Worm (Caenorhabditis elegans) whole organism, young adult: ENCODE data around the gene F31F6.3.

ENCODE experiments used
- C17E4.6 ChIP-seq: fragments of 200-800 bp; sonication (Bioruptor generic); IDR thresholded peaks from 2 replicates; pipeline ENCODE4 v1.3.6; 2022; ENCODE audit warnings: missing genetic modification reagents, missing genetic modification characterization, missing compliant biosample characterization
- D2030.7 ChIP-seq: fragments of 200-800 bp; sonication (Bioruptor generic); IDR thresholded peaks from 2 replicates; pipeline ENCODE4 v1.3.6; 2022; ENCODE audit warnings: missing genetic modification reagents, missing genetic modification characterization, missing compliant biosample characterization
- F52B5.7 ChIP-seq: sonication (generic microtip); optimal IDR thresholded peaks from 2 replicates; lab custom pipeline; 2016; ENCODE audit warnings: mild to moderate bottlenecking, missing genetic modification characterization, missing compliant biosample characterization
- K12H6.12 ChIP-seq: fragments of 200-800 bp; sonication (Bioruptor generic); optimal IDR thresholded peaks from 2 replicates; lab custom pipeline; 2018; ENCODE audit warnings: mild to moderate bottlenecking, missing genetic modification characterization, missing compliant biosample characterization
- Y53F4B.3 ChIP-seq: fragments of 200-800 bp; sonication (Bioruptor generic); IDR thresholded peaks from 2 replicates; pipeline ENCODE4 v1.3.6; 2022; ENCODE audit warnings: missing genetic modification reagents, missing genetic modification characterization, missing compliant biosample characterization
- Y67H2A.10 ChIP-seq: fragments of 200-800 bp; sonication (Bioruptor generic); conservative IDR thresholded peaks from 2 replicates; pipeline ENCODE4 v1.3.6; 2022; ENCODE audit warnings: missing genetic modification reagents, missing genetic modification characterization, missing compliant biosample characterization
- aptf-2 ChIP-seq: fragments of 200-800 bp; sonication (Bioruptor generic); conservative IDR thresholded peaks from 2 replicates; pipeline ENCODE4 v1.3.6; 2022; ENCODE audit warnings: missing genetic modification reagents, missing genetic modification characterization, missing compliant biosample characterization
- atf-7 ChIP-seq: sonication (generic microtip); optimal IDR thresholded peaks from 2 replicates; lab custom pipeline; 2017; ENCODE audit warnings: mild to moderate bottlenecking, missing genetic modification characterization, missing compliant biosample characterization
- attf-3 ChIP-seq: fragments of 200-800 bp; sonication (Bioruptor generic); conservative IDR thresholded peaks from 2 replicates; pipeline ENCODE4 v1.3.6; 2022; ENCODE audit warnings: missing genetic modification reagents, missing genetic modification characterization, missing compliant biosample characterization
- attf-6 ChIP-seq: fragments of 200-800 bp; sonication (Bioruptor generic); IDR thresholded peaks from 2 replicates; pipeline ENCODE4 v1.3.6; 2022; ENCODE audit warnings: missing genetic modification reagents, missing genetic modification characterization, missing compliant biosample characterization
- ceh-100 ChIP-seq: fragments of 200-800 bp; sonication (Bioruptor generic); IDR thresholded peaks from 2 replicates; pipeline ENCODE4 v1.3.6; 2022; ENCODE audit warnings: missing genetic modification reagents, missing genetic modification characterization, missing compliant biosample characterization
- die-1 ChIP-seq: sonication (generic microtip); optimal IDR thresholded peaks from 2 replicates; lab custom pipeline; 2016; ENCODE audit warnings: missing genotype, mild to moderate bottlenecking, missing genetic modification characterization, missing compliant biosample characterization
- dpff-1 ChIP-seq: sonication (generic microtip); optimal IDR thresholded peaks from 2 replicates; lab custom pipeline; 2017; ENCODE audit warnings: mild to moderate bottlenecking, missing genetic modification characterization, missing compliant biosample characterization
- egl-44 ChIP-seq: fragments of 200-800 bp; sonication (Bioruptor generic); IDR thresholded peaks from 2 replicates; pipeline ENCODE4 v1.3.6; 2022; ENCODE audit warnings: missing genetic modification reagents, missing genetic modification characterization, missing compliant biosample characterization
- ekl-4 ChIP-seq: fragments of 200-800 bp; sonication (Bioruptor generic); IDR thresholded peaks from 2 replicates; pipeline ENCODE4 v1.3.6; 2022; ENCODE audit warnings: missing genetic modification reagents, missing genetic modification characterization, missing compliant biosample characterization
- hlh-12 ChIP-seq: sonication (generic microtip); optimal IDR thresholded peaks from 2 replicates; lab custom pipeline; 2016; ENCODE audit warnings: missing genetic modification characterization, missing compliant biosample characterization
- hlh-26 ChIP-seq: fragments of 200-800 bp; sonication (Bioruptor generic); conservative IDR thresholded peaks from 2 replicates; pipeline ENCODE4 v1.3.6; 2022; ENCODE audit warnings: missing genetic modification reagents, missing genetic modification characterization, missing compliant biosample characterization
- hmg-20 ChIP-seq: fragments of 200-800 bp; sonication (Bioruptor generic); IDR thresholded peaks from 2 replicates; pipeline ENCODE4 v1.3.6; 2022; ENCODE audit warnings: missing genetic modification reagents, missing genetic modification characterization, missing compliant biosample characterization
- hrde-1 ChIP-seq: sonication (generic microtip); optimal IDR thresholded peaks from 2 replicates; lab custom pipeline; 2016; ENCODE audit warnings: missing genetic modification characterization, mild to moderate bottlenecking, missing compliant biosample characterization, moderate library complexity, missing genotype, missing genetic modification reagents, borderline replicate concordance
- hsf-1 ChIP-seq: fragments of 200-800 bp; sonication (Bioruptor generic); IDR thresholded peaks from 2 replicates; pipeline ENCODE4 v1.3.6; 2022; ENCODE audit warnings: missing genetic modification reagents, missing genetic modification characterization, missing compliant biosample characterization
- lag-1 ChIP-seq: fragments of 200-800 bp; sonication (Bioruptor generic); IDR thresholded peaks from 2 replicates; pipeline ENCODE4 v1.3.6; 2022; ENCODE audit warnings: missing genetic modification reagents, missing genetic modification characterization, missing compliant biosample characterization
- lin-35 ChIP-seq, 3 experiments: fragments of 150-350 bp in 2 of 3; sonication (generic microtip) in 1 of 3; optimal IDR thresholded peaks; 2 replicates each; lab custom pipeline; 2014 to 2018; ENCODE audit warnings: missing biosample characterization in 3 of 3, missing genetic modification characterization in 3 of 3, missing genetic modification reagents in 3 of 3
- lin-54 ChIP-seq: fragments of 200-800 bp; sonication (Bioruptor generic); optimal IDR thresholded peaks from 2 replicates; lab custom pipeline; 2018; ENCODE audit warnings: mild to moderate bottlenecking, missing genetic modification characterization, missing compliant biosample characterization
- lir-1 ChIP-seq: fragments of 200-800 bp; sonication (Bioruptor generic); conservative IDR thresholded peaks from 2 replicates; pipeline ENCODE4 v1.3.6; 2022; ENCODE audit warnings: missing genetic modification reagents, missing genetic modification characterization, missing compliant biosample characterization
- madf-10 ChIP-seq: sonication (generic microtip); optimal IDR thresholded peaks from 2 replicates; lab custom pipeline; 2016; ENCODE audit warnings: mild to moderate bottlenecking, missing genetic modification characterization, missing compliant biosample characterization
- madf-6 ChIP-seq: fragments of 200-800 bp; sonication (Bioruptor generic); IDR thresholded peaks from 2 replicates; pipeline ENCODE4 v1.3.6; 2022; ENCODE audit warnings: missing genetic modification reagents, missing genetic modification characterization, missing compliant biosample characterization
- mcd-1 ChIP-seq: fragments of 200-800 bp; sonication (Bioruptor generic); IDR thresholded peaks from 2 replicates; pipeline ENCODE4 v1.3.6; 2022; ENCODE audit warnings: missing genetic modification reagents, missing genetic modification characterization, missing compliant biosample characterization
- mes-4 ChIP-seq: sonication (generic microtip); optimal IDR thresholded peaks from 2 replicates; lab custom pipeline; 2016; ENCODE audit warnings: missing genotype, missing genetic modification characterization, missing compliant biosample characterization
- mxl-1 ChIP-seq: sonication (generic microtip); optimal IDR thresholded peaks from 2 replicates; lab custom pipeline; 2016; ENCODE audit warnings: missing genetic modification characterization, missing compliant biosample characterization
- nfya-2 ChIP-seq: fragments of 200-800 bp; sonication (Bioruptor generic); IDR thresholded peaks from 2 replicates; pipeline ENCODE4 v1.3.6; 2022; ENCODE audit warnings: missing genetic modification reagents, missing genetic modification characterization, missing compliant biosample characterization
- nhr-27 ChIP-seq: fragments of 200-800 bp; sonication (Bioruptor generic); optimal IDR thresholded peaks from 2 replicates; lab custom pipeline; 2018; ENCODE audit warnings: mild to moderate bottlenecking, missing genetic modification characterization, moderate library complexity, missing compliant biosample characterization
- repo-1 ChIP-seq: sonication (generic microtip); optimal IDR thresholded peaks from 2 replicates; lab custom pipeline; 2017; ENCODE audit warnings: mild to moderate bottlenecking, missing genetic modification characterization, missing compliant biosample characterization
- snpc-1.1 ChIP-seq: sonication (generic microtip); optimal IDR thresholded peaks from 2 replicates; lab custom pipeline; 2017; ENCODE audit warnings: missing genetic modification characterization, mild to moderate bottlenecking, missing compliant biosample characterization, antibody characterized with exemption, moderate library complexity, missing genotype, missing genetic modification reagents; ENCODE audit not compliant: insufficient read depth
- snpc-4 ChIP-seq, 5 experiments: fragments of 150-350 bp in 1 of 5; sonication (generic microtip) in 4 of 5; optimal IDR thresholded peaks; 2 replicates each; lab custom pipeline; 2014 to 2018; ENCODE audit warnings: missing genetic modification characterization in 5 of 5, missing biosample characterization in 3 of 5, antibody characterized with exemption in 2 of 5, mild to moderate bottlenecking in 2 of 5, missing compliant biosample characterization in 2 of 5, missing genotype in 2 of 5, moderate library complexity in 2 of 5, missing genetic modification reagents in 1 of 5
- tbx-9 ChIP-seq: sonication (generic microtip); optimal IDR thresholded peaks from 2 replicates; lab custom pipeline; 2016; ENCODE audit warnings: borderline replicate concordance, missing genetic modification characterization, inconsistent platforms, missing compliant biosample characterization
- zim-3 ChIP-seq: sonication (generic microtip); optimal IDR thresholded peaks from 2 replicates; lab custom pipeline; 2017; ENCODE audit warnings: mild to moderate bottlenecking, missing genetic modification characterization, moderate library complexity, missing compliant biosample characterization
- ztf-26 ChIP-seq: sonication (generic microtip); optimal IDR thresholded peaks from 2 replicates; lab custom pipeline; 2017; ENCODE audit warnings: missing genetic modification characterization, missing compliant biosample characterization

F31F6.3 gene

ce11 chrX:14900487-14900886 is 27.8 kb upstream of the F31F6.3 start:
- TF ChIP-seq hlh-26 (GFP tag; lab: Robert Waterston, UW), result no peak
- no peak for TF ChIP-seq madf-10 (tag; lab: Kevin White, UChicago)
- TF ChIP-seq hrde-1 (tag; lab: Kevin White, UChicago), result no peak
- TF ChIP-seq attf-6 (GFP tag; lab: Robert Waterston, UW), result no peak
- no peak for TF ChIP-seq madf-6 (GFP tag; lab: Robert Waterston, UW)
- TF ChIP-seq lag-1 (GFP tag; lab: Robert Waterston, UW), result no peak
- no peak for TF ChIP-seq mcd-1 (GFP tag; lab: Robert Waterston, UW)
- TF ChIP-seq ztf-26 (tag; lab: Kevin White, UChicago), result no peak
- TF ChIP-seq hmg-20 (GFP tag; lab: Robert Waterston, UW), result no peak
- TF ChIP-seq lir-1, result no peak

ce11 chrX:14898205-14898604 is 25.5 kb upstream of the F31F6.3 start, which contains the start of gene lips-8:
lips-8 (plus strand) TSS chrX:14898505.
- TF ChIP-seq C17E4.6 (no peak), lir-1 (no peak)
- TF ChIP-seq, all 124 proteins: peak for 0

DNA sequence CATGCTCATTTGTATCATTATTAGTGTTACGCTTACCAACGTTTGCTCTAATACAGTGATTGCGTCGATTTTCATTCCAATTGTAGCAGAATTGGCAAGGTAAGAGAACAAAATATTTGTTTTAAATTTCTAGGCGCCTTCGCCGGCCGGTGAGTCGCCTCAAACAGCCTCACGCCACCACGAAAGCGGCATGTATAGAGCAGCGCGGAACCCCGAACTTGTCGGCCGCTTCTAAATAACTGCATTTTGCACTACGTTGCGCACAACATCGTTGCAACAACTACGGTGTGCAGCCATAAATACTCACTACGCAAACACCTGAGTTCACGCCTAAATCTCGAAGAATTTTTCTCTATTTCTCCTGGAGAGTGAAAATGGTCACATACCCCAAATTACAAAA is 24.5 kb upstream of the F31F6.3 start:
- TF ChIP-seq snpc-1.1 (tag; lab: Kevin White, UChicago) (peak; percentile 76), egl-44 (no peak), hlh-12 (tag; lab: Kevin White, UChicago) (no peak), lin-54 (GFP tag; lab: Kevin White, UChicago) (no peak), hrde-1 (tag; lab: Kevin White, UChicago) (no peak), attf-3 (GFP tag; lab: Robert Waterston, UW) (no peak), Y67H2A.10 (no peak), ekl-4 (GFP tag; lab: Robert Waterston, UW) (no peak), snpc-4 (GFP tag; optimal IDR thresholded peaks at IDR 0.05; lab: Kevin White, UChicago) (no peak), snpc-4 (tag; optimal IDR thresholded peaks at IDR 0.05; lab: Kevin White, UChicago) (peak in 2 of 4 experiments; percentile 85 to 89), Y53F4B.3 (GFP tag; lab: Robert Waterston, UW) (no peak), dpff-1 (tag; lab: Kevin White, UChicago) (no peak)

DNA sequence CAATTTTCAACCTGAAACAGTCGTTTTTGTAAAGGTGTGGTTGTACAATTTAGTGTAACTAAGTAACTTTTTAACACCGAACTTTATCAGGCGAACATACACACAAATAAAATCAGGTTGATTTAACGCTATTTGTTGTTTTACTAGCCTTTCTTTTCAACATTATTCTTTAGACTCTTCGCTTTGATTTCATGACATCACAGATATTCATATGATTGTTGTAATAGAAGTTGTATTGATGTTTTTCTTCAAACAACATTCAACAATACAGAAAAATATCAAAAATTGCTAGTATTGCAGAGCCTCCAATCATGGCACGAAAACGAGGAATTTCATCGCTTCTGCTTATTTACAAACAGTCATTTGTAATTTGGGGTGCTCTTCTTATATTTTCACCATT is 22.2 kb upstream of the F31F6.3 start, which contains the start of gene nac-1:
nac-1 (plus strand) TSS at position 301 of the 400 bp plus-strand sequence.
- TF ChIP-seq die-1 (tag; lab: Kevin White, UChicago) (no peak), mxl-1 (tag; lab: Kevin White, UChicago) (no peak), nfya-2 (GFP tag; lab: Robert Waterston, UW) (no peak), F52B5.7 (no peak), hsf-1 (GFP tag; lab: Robert Waterston, UW) (no peak), repo-1 (tag; lab: Kevin White, UChicago) (no peak), lin-35 (GFP tag; optimal IDR thresholded peaks at IDR 0.05; lab: Kevin White, UChicago) (no peak)

ce11 chrX:14894380-14894779 is 21.7 kb upstream of the F31F6.3 start:
- TF ChIP-seq lir-1, result no peak
- TF ChIP-seq atf-7 (tag; lab: Kevin White, UChicago), result no peak
- no peak for TF ChIP-seq madf-6 (GFP tag; lab: Robert Waterston, UW)
- TF ChIP-seq mes-4 (tag; lab: Kevin White, UChicago), result no peak
- TF ChIP-seq K12H6.12 (tag; lab: Kevin White, UChicago), result no peak
- no peak for TF ChIP-seq aptf-2
- no peak for TF ChIP-seq zim-3 (tag; lab: Kevin White, UChicago)
- TF ChIP-seq tbx-9 (tag; lab: Kevin White, UChicago), result no peak
- no peak for TF ChIP-seq nhr-27 (tag; lab: Kevin White, UChicago)
- TF ChIP-seq ceh-100 (GFP tag; lab: Robert Waterston, UW), result no peak
- TF ChIP-seq hlh-26 (GFP tag; lab: Robert Waterston, UW), result no peak
- TF ChIP-seq D2030.7 (GFP tag; lab: Robert Waterston, UW), result no peak
- TF ChIP-seq nfya-2 (GFP tag; lab: Robert Waterston, UW), result no peak
- no peak for TF ChIP-seq lag-1 (GFP tag; lab: Robert Waterston, UW)
